Worm (Caenorhabditis elegans) whole organism, L4 larva: ENCODE measurements around the gene T04F3.1.

ENCODE experiments used
- D1046.2 ChIP-seq: fragments of 200-800 bp; sonication (Bioruptor generic); IDR thresholded peaks from 2 replicates; pipeline ENCODE4 v1.3.6; 2022; ENCODE audit warnings: missing genetic modification characterization, missing compliant biosample characterization
- F44E2.7 ChIP-seq: fragments of 200-800 bp; sonication (Bioruptor generic); IDR thresholded peaks from 2 replicates; pipeline ENCODE4 v2.1.2; 2022; ENCODE audit warnings: missing genetic modification characterization, missing compliant biosample characterization
- T20F7.1 ChIP-seq: fragments of 200-800 bp; sonication (Bioruptor generic); optimal IDR thresholded peaks from 2 replicates; lab custom pipeline; 2018; ENCODE audit warnings: mild to moderate bottlenecking, missing genetic modification characterization, missing compliant biosample characterization
- T26A8.4 ChIP-seq: fragments of 200-800 bp; sonication (Bioruptor generic); IDR thresholded peaks from 2 replicates; pipeline ENCODE4 v1.3.6; 2022; ENCODE audit warnings: missing genetic modification characterization, missing compliant biosample characterization
- Y75B8A.6 ChIP-seq: fragments of 200-800 bp; sonication (Bioruptor generic); IDR thresholded peaks from 2 replicates; pipeline ENCODE4 v1.3.6; 2022; ENCODE audit warnings: missing genetic modification reagents, missing genetic modification characterization, missing compliant biosample characterization
- ama-1 ChIP-seq: fragments of 150-350 bp; optimal IDR thresholded peaks from 2 replicates; lab custom pipeline; 2014; ENCODE audit warnings: inconsistent platforms, mixed read lengths
- ceh-20 ChIP-seq: fragments of 200-800 bp; sonication (Bioruptor generic); IDR thresholded peaks from 2 replicates; pipeline ENCODE4 v1.3.6; 2022; ENCODE audit warnings: missing genetic modification reagents, missing genetic modification characterization, missing compliant biosample characterization
- daf-16 ChIP-seq, 3 experiments: sonication (generic microtip); optimal IDR thresholded peaks; 2 replicates each; lab custom pipeline; 2016 to 2017; ENCODE audit warnings: missing genetic modification characterization in 3 of 3, missing genetic modification reagents in 3 of 3, mild to moderate bottlenecking in 2 of 3, missing compliant biosample characterization in 2 of 3, missing biosample characterization in 1 of 3, moderate library complexity in 1 of 3
- daf-19 ChIP-seq: fragments of 200-800 bp; sonication (Bioruptor generic); conservative IDR thresholded peaks from 2 replicates; pipeline ENCODE4 v1.3.6; 2022; ENCODE audit warnings: missing genetic modification characterization, missing compliant biosample characterization
- dmd-9 ChIP-seq: fragments of 200-800 bp; sonication (Bioruptor generic); IDR thresholded peaks from 2 replicates; pipeline ENCODE4 v1.3.6; 2022; ENCODE audit warnings: missing genetic modification reagents, missing genetic modification characterization, missing compliant biosample characterization
- dve-1 ChIP-seq: sonication (generic microtip); optimal IDR thresholded peaks from 2 replicates; lab custom pipeline; 2017; ENCODE audit warnings: antibody characterized with exemption, mild to moderate bottlenecking, missing genetic modification characterization, missing compliant biosample characterization; ENCODE audit not compliant: insufficient read depth
- egl-27 ChIP-seq: sonication (generic microtip); optimal IDR thresholded peaks from 3 replicates; lab custom pipeline; 2017; ENCODE audit warnings: missing biosample characterization, missing genetic modification reagents, missing genetic modification characterization
- egl-43 ChIP-seq: fragments of 200-800 bp; sonication (Bioruptor generic); IDR thresholded peaks from 2 replicates; pipeline ENCODE4 v1.3.6; 2022; ENCODE audit warnings: missing genetic modification reagents, missing genetic modification characterization, missing compliant biosample characterization
- fkh-10 ChIP-seq: fragments of 150-350 bp; optimal IDR thresholded peaks from 2 replicates; lab custom pipeline; 2014; ENCODE audit warnings: missing biosample characterization, missing genetic modification reagents, missing genetic modification characterization
- gei-8 ChIP-seq: fragments of 200-800 bp; sonication (Bioruptor generic); optimal IDR thresholded peaks from 2 replicates; lab custom pipeline; 2018; ENCODE audit warnings: mild to moderate bottlenecking, missing genetic modification characterization, missing compliant biosample characterization
- hlh-11 ChIP-seq: fragments of 200-800 bp; sonication (Bioruptor generic); optimal IDR thresholded peaks from 2 replicates; lab custom pipeline; 2018; ENCODE audit warnings: mild to moderate bottlenecking, missing genetic modification characterization, missing compliant biosample characterization
- hlh-30 ChIP-seq: sonication (generic microtip); optimal IDR thresholded peaks from 2 replicates; lab custom pipeline; 2017; ENCODE audit warnings: antibody characterized with exemption, mild to moderate bottlenecking, missing genetic modification characterization, missing compliant biosample characterization; ENCODE audit not compliant: insufficient read depth
- lin-1 ChIP-seq: fragments of 200-800 bp; sonication (Bioruptor generic); IDR thresholded peaks from 2 replicates; pipeline ENCODE4 v1.3.6; 2022; ENCODE audit warnings: missing genetic modification reagents, missing genetic modification characterization, missing compliant biosample characterization
- lin-13 ChIP-seq: fragments of 150-350 bp; optimal IDR thresholded peaks from 2 replicates; lab custom pipeline; 2014; ENCODE audit warnings: missing biosample characterization, missing genetic modification reagents, missing genetic modification characterization
- lin-38 ChIP-seq: fragments of 200-800 bp; sonication (Bioruptor generic); IDR thresholded peaks from 2 replicates; pipeline ENCODE4 v1.3.6; 2022; ENCODE audit warnings: missing genetic modification reagents, missing genetic modification characterization, missing compliant biosample characterization
- lir-3 ChIP-seq: sonication (generic microtip); optimal IDR thresholded peaks from 2 replicates; lab custom pipeline; 2016; ENCODE audit warnings: mild to moderate bottlenecking, missing genetic modification characterization, missing compliant biosample characterization
- lsy-2 ChIP-seq, 2 experiments: fragments of 150-350 bp in 1 of 2; sonication (generic microtip) in 1 of 2; optimal IDR thresholded peaks; 2 replicates each; lab custom pipeline; 2014 to 2017; ENCODE audit warnings: missing biosample characterization in 2 of 2, missing genetic modification characterization in 2 of 2
- madf-5 ChIP-seq, 2 experiments: fragments of 200-800 bp; sonication (Bioruptor generic); IDR thresholded peaks; 2 replicates each; pipeline ENCODE4 v1.3.6; 2022; ENCODE audit warnings: missing compliant biosample characterization in 2 of 2, missing genetic modification characterization in 2 of 2
- mdl-1 ChIP-seq, 2 experiments: fragments of 150-350 bp in 1 of 2; sonication (generic microtip) in 1 of 2; optimal IDR thresholded peaks; 2 replicates each; lab custom pipeline; 2014 to 2017; ENCODE audit warnings: missing biosample characterization in 2 of 2, missing genetic modification characterization in 2 of 2
- mdt-29 ChIP-seq: fragments of 200-800 bp; sonication (Bioruptor generic); IDR thresholded peaks from 2 replicates; pipeline ENCODE4 v1.3.6; 2022; ENCODE audit warnings: missing genetic modification reagents, missing genetic modification characterization, missing compliant biosample characterization
- mxl-3 ChIP-seq: fragments of 200-800 bp; sonication (Bioruptor generic); optimal IDR thresholded peaks from 2 replicates; lab custom pipeline; 2018; ENCODE audit warnings: mild to moderate bottlenecking, missing genetic modification characterization, missing compliant biosample characterization
- nhr-11 ChIP-seq: fragments of 150-350 bp; optimal IDR thresholded peaks from 2 replicates; lab custom pipeline; 2014; ENCODE audit warnings: missing biosample characterization, missing genetic modification characterization
- nhr-111 ChIP-seq: fragments of 200-800 bp; sonication (Bioruptor generic); optimal IDR thresholded peaks from 2 replicates; lab custom pipeline; 2018; ENCODE audit warnings: mild to moderate bottlenecking, missing genetic modification characterization, missing compliant biosample characterization
- nhr-237 ChIP-seq: sonication (generic microtip); optimal IDR thresholded peaks from 2 replicates; lab custom pipeline; 2017; ENCODE audit warnings: missing biosample characterization, missing genetic modification characterization
- nhr-25 ChIP-seq: sonication (generic microtip); optimal IDR thresholded peaks from 2 replicates; lab custom pipeline; 2017; ENCODE audit warnings: missing genetic modification characterization, mild to moderate bottlenecking, missing compliant biosample characterization, antibody characterized with exemption, moderate library complexity, borderline replicate concordance; ENCODE audit not compliant: insufficient read depth
- nhr-28 ChIP-seq: fragments of 150-350 bp; optimal IDR thresholded peaks from 2 replicates; lab custom pipeline; 2014; ENCODE audit warnings: missing biosample characterization, missing genetic modification characterization
- pha-4 ChIP-seq, 2 experiments: fragments of 150-350 bp in 1 of 2; fragments of 200-800 bp in 1 of 2; sonication (Bioruptor generic) in 1 of 2; IDR thresholded peaks in 1 of 2; optimal IDR thresholded peaks in 1 of 2; 2 replicates each; pipeline versions ENCODE4 v1.3.6 to Lab custom; 2014 to 2022; ENCODE audit warnings: missing genetic modification characterization in 2 of 2, missing genetic modification reagents in 2 of 2, missing biosample characterization in 1 of 2, missing compliant biosample characterization in 1 of 2
- php-3 ChIP-seq: fragments of 200-800 bp; sonication (Bioruptor generic); IDR thresholded peaks from 2 replicates; pipeline ENCODE4 v1.3.6; 2022; ENCODE audit warnings: missing genetic modification reagents, missing genetic modification characterization, missing compliant biosample characterization
- pqm-1 ChIP-seq: sonication (generic microtip); optimal IDR thresholded peaks from 2 replicates; lab custom pipeline; 2017; ENCODE audit warnings: missing biosample characterization, missing genetic modification characterization
- rbr-2 ChIP-seq: sonication (generic microtip); optimal IDR thresholded peaks from 2 replicates; lab custom pipeline; 2016; ENCODE audit warnings: missing genotype, missing genetic modification characterization, missing compliant biosample characterization
- saeg-2 ChIP-seq: fragments of 200-800 bp; sonication (Bioruptor generic); IDR thresholded peaks from 2 replicates; pipeline ENCODE4 v1.3.6; 2022; ENCODE audit warnings: missing genetic modification reagents, missing genetic modification characterization, missing compliant biosample characterization
- set-16 ChIP-seq: fragments of 200-800 bp; sonication (Bioruptor generic); IDR thresholded peaks from 2 replicates; pipeline ENCODE4 v1.3.6; 2022; ENCODE audit warnings: missing genetic modification reagents, missing genetic modification characterization, missing compliant biosample characterization
- skn-1 ChIP-seq: fragments of 150-350 bp; optimal IDR thresholded peaks from 2 replicates; lab custom pipeline; 2014; ENCODE audit warnings: missing biosample characterization, missing genetic modification characterization
- snpc-1.2 ChIP-seq: fragments of 200-800 bp; sonication (Bioruptor generic); IDR thresholded peaks from 2 replicates; pipeline ENCODE4 v1.3.6; 2022; ENCODE audit warnings: missing genetic modification reagents, missing genetic modification characterization, missing compliant biosample characterization
- snpc-4 ChIP-seq: fragments of 150-350 bp; optimal IDR thresholded peaks from 2 replicates; lab custom pipeline; 2014; ENCODE audit warnings: missing biosample characterization, missing genetic modification characterization
- spr-1 ChIP-seq: sonication (generic microtip); optimal IDR thresholded peaks from 2 replicates; lab custom pipeline; 2016; ENCODE audit warnings: mild to moderate bottlenecking, missing genetic modification characterization, missing compliant biosample characterization
- unc-39 ChIP-seq: sonication (generic microtip); optimal IDR thresholded peaks from 2 replicates; lab custom pipeline; 2017; ENCODE audit warnings: missing biosample characterization, missing genetic modification characterization
- unc-62 ChIP-seq, 3 experiments: fragments of 150-350 bp in 1 of 3; sonication (generic microtip); optimal IDR thresholded peaks in 2 of 3; peaks in 1 of 3; 1 replicate in 1 of 3; 2 replicates in 2 of 3; lab custom pipeline; 2014 to 2017; ENCODE audit warnings: missing biosample characterization in 3 of 3, missing genetic modification characterization in 3 of 3, missing genetic modification reagents in 3 of 3, missing genotype in 1 of 3
- vab-7 ChIP-seq: fragments of 200-800 bp; sonication (Bioruptor generic); IDR thresholded peaks from 2 replicates; pipeline ENCODE4 v1.3.6; 2022; ENCODE audit warnings: missing genetic modification reagents, missing genetic modification characterization, missing compliant biosample characterization
- zag-1 ChIP-seq: fragments of 150-350 bp; optimal IDR thresholded peaks from 2 replicates; lab custom pipeline; 2014; ENCODE audit warnings: missing biosample characterization, missing genetic modification characterization
- zip-11 ChIP-seq: fragments of 200-800 bp; sonication (Bioruptor generic); IDR thresholded peaks from 2 replicates; pipeline ENCODE4 v1.3.6; 2022; ENCODE audit warnings: missing genetic modification characterization, missing compliant biosample characterization
- zip-2 ChIP-seq: fragments of 150-350 bp; optimal IDR thresholded peaks from 2 replicates; lab custom pipeline; 2014; ENCODE audit warnings: missing biosample characterization, missing genetic modification characterization

T04F3.1 gene

ce11 chrV:11773934-11774333 lies 34.1 kb downstream of the T04F3.1 start:
- TF ChIP-seq hlh-11 (peak; percentile 5), snpc-4 (no peak), dve-1 (tag; lab: Kevin White, UChicago) (peak; percentile 57), lsy-2 (tag; optimal IDR thresholded peaks at IDR 0.05; lab: Kevin White, UChicago) (peak in 1 of 2 experiments; percentile 17), zag-1 (no peak), pha-4 (GFP tag; IDR thresholded peaks at IDR 0.05; lab: Robert Waterston, UW) (no peak), pha-4 (tag; optimal IDR thresholded peaks at IDR 0.05; lab: Kevin White, UChicago) (no peak), lin-1 (GFP tag; lab: Robert Waterston, UW) (no peak), unc-62 (GFP tag; optimal IDR thresholded peaks at IDR 0.05 in 1 of 2; lab: Kevin White, UChicago) (peak in 1 of 2 experiments; percentile 92), unc-62 (tag; optimal IDR thresholded peaks at IDR 0.05; lab: Kevin White, UChicago) (no peak), mdl-1 (tag; optimal IDR thresholded peaks at IDR 0.05; lab: Kevin White, UChicago) (no peak), zip-2 (tag; lab: Kevin White, UChicago) (no peak), ama-1 (lab: Kevin White, UChicago) (no peak), nhr-28 (tag; lab: Kevin White, UChicago) (peak; percentile 34), lin-38 (GFP tag; lab: Robert Waterston, UW) (no peak), T20F7.1 (GFP tag; lab: Kevin White, UChicago) (no peak), skn-1 (no peak)

- TF ChIP-seq nhr-237 (no peak), nhr-11 (no peak), Y75B8A.6 (no peak), dmd-9 (no peak), set-16 (GFP tag; lab: Robert Waterston, UW) (no peak), vab-7 (GFP tag; lab: Robert Waterston, UW) (no peak), T26A8.4 (no peak), nhr-111 (GFP tag; lab: Kevin White, UChicago) (no peak), egl-43 (GFP tag; lab: Robert Waterston, UW) (no peak), saeg-2 (GFP tag; lab: Robert Waterston, UW) (no peak), dve-1 (tag; lab: Kevin White, UChicago) (no peak), spr-1 (tag; lab: Kevin White, UChicago) (no peak), php-3 (GFP tag; lab: Robert Waterston, UW) (no peak), ceh-20 (GFP tag; lab: Robert Waterston, UW) (no peak), snpc-1.2 (GFP tag; lab: Robert Waterston, UW) (no peak)
These were observed 36.7 kb downstream of the T04F3.1 start, which contains the start of gene F55A11.6 for ce11 chrV:11776538-11776937. F55A11.6 (plus strand) TSS chrV:11776838.

- TF ChIP-seq rbr-2 (tag; lab: Kevin White, UChicago): no peak
- TF ChIP-seq pqm-1: peak; percentile 72
- TF ChIP-seq hlh-30 (tag; lab: Kevin White, UChicago): peak; percentile 32
- no peak for TF ChIP-seq zip-11 (GFP tag; lab: Robert Waterston, UW)
- TF ChIP-seq mdl-1 (tag; optimal IDR thresholded peaks at IDR 0.05; lab: Kevin White, UChicago): peak in 1 of 2 experiments; percentile 14
- TF ChIP-seq daf-16 (GFP tag; optimal IDR thresholded peaks at IDR 0.05; lab: Kevin White, UChicago): peak in 1 of 2 experiments; percentile 71
- TF ChIP-seq daf-16 (tag; optimal IDR thresholded peaks at IDR 0.05; lab: Kevin White, UChicago): peak; percentile 77
- TF ChIP-seq nhr-25: no peak
- TF ChIP-seq daf-19: no peak
- no peak for TF ChIP-seq gei-8 (GFP tag; lab: Kevin White, UChicago)
- TF ChIP-seq nhr-111 (GFP tag; lab: Kevin White, UChicago): no peak
- TF ChIP-seq ceh-20 (GFP tag; lab: Robert Waterston, UW): no peak
- TF ChIP-seq mdt-29 (GFP tag; lab: Robert Waterston, UW): no peak
- TF ChIP-seq lir-3: no peak
- peak in 1 of 2 experiments; percentile 30 for TF ChIP-seq lsy-2 (tag; optimal IDR thresholded peaks at IDR 0.05; lab: Kevin White, UChicago)
- TF ChIP-seq vab-7 (GFP tag; lab: Robert Waterston, UW): no peak
- TF ChIP-seq fkh-10 (GFP tag; lab: Kevin White, UChicago): no peak
- no peak for TF ChIP-seq egl-27 (tag; lab: Kevin White, UChicago)
- TF ChIP-seq D1046.2 (GFP tag; lab: Robert Waterston, UW): no peak
- TF ChIP-seq mxl-3 (GFP tag; lab: Kevin White, UChicago): peak; percentile 61
- TF ChIP-seq madf-5 (GFP tag; IDR thresholded peaks at IDR 0.05; lab: Robert Waterston, UW): no peak
- TF ChIP-seq unc-39 (tag; lab: Kevin White, UChicago): no peak
- TF ChIP-seq F44E2.7 (GFP tag; lab: Robert Waterston, UW): no peak
- no peak for TF ChIP-seq lin-13 (GFP tag; lab: Kevin White, UChicago)
- TF ChIP-seq ama-1 (lab: Kevin White, UChicago): no peak
These were observed 38.0 kb downstream of the T04F3.1 start for ce11 chrV:11777846-11778245.
